Fruit fly (Drosophila melanogaster) whole organism, embryonic: ENCODE results near the gene CG7367.

ENCODE experiments used
- Ada2b ChIP-seq: fragments of 200-800 bp; sonication (Bioruptor generic); IDR thresholded peaks from 2 replicates; pipeline ENCODE4 v1.3.6; 2022; ENCODE audit warnings: missing biosample characterization, missing genetic modification characterization
- Adf1 ChIP-seq: fragments of 200-800 bp; sonication (Bioruptor generic); IDR thresholded peaks from 2 replicates; pipeline ENCODE4 v1.3.6; 2022; ENCODE audit warnings: missing biosample characterization, missing genetic modification characterization
- Antp ChIP-seq: fragments of 200-800 bp; sonication (Bioruptor generic); optimal IDR thresholded peaks from 3 replicates; lab custom pipeline; 2016; ENCODE audit warnings: missing biosample characterization, missing genetic modification characterization
- BEAF-32 ChIP-seq: fragments of 200-800 bp; sonication (Bioruptor generic); optimal IDR thresholded peaks from 3 replicates; lab custom pipeline; 2017; ENCODE audit warnings: missing biosample characterization, missing genetic modification characterization, mild to moderate bottlenecking, moderate library complexity, missing genetic modification reagents
- C15 ChIP-seq: fragments of 200-800 bp; sonication (Bioruptor generic); IDR thresholded peaks from 3 replicates; pipeline ENCODE4 v1.3.6; 2022; ENCODE audit warnings: missing biosample characterization, missing genetic modification characterization
- CG11560 ChIP-seq: fragments of 200-800 bp; sonication (Bioruptor generic); IDR thresholded peaks from 3 replicates; pipeline ENCODE4 v1.3.6; 2022; ENCODE audit warnings: missing biosample characterization, missing genetic modification characterization
- CG12155 ChIP-seq: fragments of 200-800 bp; sonication (Bioruptor generic); optimal IDR thresholded peaks from 3 replicates; lab custom pipeline; 2016; ENCODE audit warnings: missing biosample characterization, missing genetic modification characterization
- CG1233 ChIP-seq: fragments of 200-800 bp; sonication (Bioruptor generic); optimal IDR thresholded peaks from 4 replicates; lab custom pipeline; 2018; ENCODE audit warnings: missing biosample characterization, mild to moderate bottlenecking, missing genetic modification characterization
- CG13287 ChIP-seq: fragments of 200-800 bp; sonication (Bioruptor generic); IDR thresholded peaks from 2 replicates; pipeline ENCODE4 v1.3.6; 2022; ENCODE audit warnings: missing biosample characterization, missing genetic modification characterization; ENCODE audit not compliant: partially characterized antibody
- CG14014 ChIP-seq: fragments of 200-800 bp; sonication (Bioruptor generic); IDR thresholded peaks from 2 replicates; pipeline ENCODE4 v1.3.6; 2022; ENCODE audit warnings: missing biosample characterization, missing genetic modification characterization
- CG17328 ChIP-seq: fragments of 200-800 bp; sonication (Bioruptor generic); IDR thresholded peaks from 2 replicates; pipeline ENCODE4 v1.3.6; 2022; ENCODE audit warnings: missing biosample characterization, missing genetic modification characterization
- CG17802 ChIP-seq: fragments of 200-800 bp; sonication (Bioruptor generic); optimal IDR thresholded peaks from 2 replicates; lab custom pipeline; 2018; ENCODE audit warnings: missing biosample characterization, mild to moderate bottlenecking, missing genetic modification characterization, moderate library complexity
- CG1832 ChIP-seq: fragments of 200-800 bp; sonication (Bioruptor generic); optimal IDR thresholded peaks from 2 replicates; lab custom pipeline; 2017; ENCODE audit warnings: missing biosample characterization, mild to moderate bottlenecking, missing genetic modification characterization, inconsistent platforms
- CG18599 ChIP-seq: fragments of 200-800 bp; sonication (Bioruptor generic); optimal IDR thresholded peaks from 3 replicates; lab custom pipeline; 2017; ENCODE audit warnings: missing biosample characterization, missing genetic modification characterization, mild to moderate bottlenecking, moderate library complexity, missing genetic modification reagents
- CG31224 ChIP-seq: fragments of 200-800 bp; sonication (Bioruptor generic); IDR thresholded peaks from 2 replicates; pipeline ENCODE4 v1.3.6; 2022; ENCODE audit warnings: missing biosample characterization, missing genetic modification characterization
- CG32532 ChIP-seq: fragments of 200-800 bp; sonication (Bioruptor generic); IDR thresholded peaks from 2 replicates; pipeline ENCODE4 v1.3.6; 2022; ENCODE audit warnings: missing biosample characterization, missing genetic modification characterization
- CG34422 ChIP-seq: fragments of 200-800 bp; sonication (Bioruptor generic); IDR thresholded peaks from 3 replicates; pipeline ENCODE4 v1.3.6; 2022; ENCODE audit warnings: missing biosample characterization, missing genetic modification characterization
- CG5953 ChIP-seq: fragments of 200-800 bp; sonication (Bioruptor generic); IDR thresholded peaks from 2 replicates; pipeline ENCODE4 v1.3.6; 2022; ENCODE audit warnings: missing biosample characterization, missing genetic modification characterization
- CG6791 ChIP-seq: fragments of 200-800 bp; sonication (Bioruptor generic); IDR thresholded peaks from 3 replicates; pipeline ENCODE4 v1.3.6; 2022; ENCODE audit warnings: missing biosample characterization, missing genetic modification characterization; ENCODE audit not compliant: partially characterized antibody
- CG7786 ChIP-seq: fragments of 200-800 bp; sonication (Bioruptor generic); optimal IDR thresholded peaks from 2 replicates; lab custom pipeline; 2016; ENCODE audit warnings: missing biosample characterization, missing genetic modification characterization
- CG8765 ChIP-seq: fragments of 200-800 bp; sonication (Bioruptor generic); IDR thresholded peaks from 2 replicates; pipeline ENCODE4 v1.3.6; 2022; ENCODE audit warnings: missing biosample characterization, missing genetic modification characterization
- CG9797 ChIP-seq: fragments of 200-800 bp; sonication (Bioruptor generic); optimal IDR thresholded peaks from 3 replicates; lab custom pipeline; 2018; ENCODE audit warnings: missing biosample characterization, mild to moderate bottlenecking, missing genetic modification characterization
- CG9817 ChIP-seq: fragments of 200-800 bp; sonication (Bioruptor generic); optimal IDR thresholded peaks from 2 replicates; lab custom pipeline; 2018; ENCODE audit warnings: missing biosample characterization, mild to moderate bottlenecking, missing genetic modification characterization, moderate library complexity
- Dad ChIP-seq: fragments of 200-800 bp; sonication (Bioruptor generic); optimal IDR thresholded peaks from 3 replicates; lab custom pipeline; 2016; ENCODE audit warnings: missing biosample characterization, missing genetic modification characterization
- Dbx ChIP-seq: fragments of 200-800 bp; sonication (Bioruptor generic); IDR thresholded peaks from 3 replicates; pipeline ENCODE4 v1.3.6; 2022; ENCODE audit warnings: missing biosample characterization, missing genetic modification characterization
- Doc3 ChIP-seq: fragments of 200-800 bp; sonication (Bioruptor generic); IDR thresholded peaks from 3 replicates; pipeline ENCODE4 v1.3.6; 2022; ENCODE audit warnings: missing biosample characterization, missing genetic modification characterization; ENCODE audit not compliant: partially characterized antibody
- E2f2 ChIP-seq: fragments of 200-800 bp; sonication (Bioruptor generic); IDR thresholded peaks from 2 replicates; pipeline ENCODE4 v1.3.6; 2022; ENCODE audit warnings: missing biosample characterization, missing genetic modification characterization
- HmgD ChIP-seq: fragments of 200-800 bp; sonication (Bioruptor generic); optimal IDR thresholded peaks from 3 replicates; lab custom pipeline; 2016; ENCODE audit warnings: missing biosample characterization, missing genetic modification characterization
- HmgZ ChIP-seq: fragments of 200-800 bp; sonication (Bioruptor generic); optimal IDR thresholded peaks from 2 replicates; lab custom pipeline; 2018; ENCODE audit warnings: missing biosample characterization, mild to moderate bottlenecking, missing genetic modification characterization
- Kr ChIP-seq: fragments of 200-800 bp; sonication (Bioruptor generic); optimal IDR thresholded peaks from 2 replicates; lab custom pipeline; 2017; ENCODE audit warnings: missing biosample characterization, mild to moderate bottlenecking, missing genetic modification characterization
- MBD-R2 ChIP-seq: fragments of 200-800 bp; sonication (Bioruptor generic); IDR thresholded peaks from 2 replicates; pipeline ENCODE4 v1.3.6; 2022; ENCODE audit warnings: missing biosample characterization, missing genetic modification characterization
- MESR4 ChIP-seq: fragments of 200-800 bp; sonication (Bioruptor generic); optimal IDR thresholded peaks from 2 replicates; lab custom pipeline; 2018; ENCODE audit warnings: missing biosample characterization, mild to moderate bottlenecking, missing genetic modification characterization, moderate library complexity
- Mrtf ChIP-seq: fragments of 200-800 bp; sonication (Bioruptor generic); IDR thresholded peaks from 3 replicates; pipeline ENCODE4 v1.3.6; 2022; ENCODE audit warnings: missing biosample characterization, missing genetic modification characterization
- Oaz ChIP-seq: fragments of 200-800 bp; sonication (Bioruptor generic); IDR thresholded peaks from 2 replicates; pipeline ENCODE4 v1.3.6; 2022; ENCODE audit warnings: missing biosample characterization, missing genetic modification characterization
- Six4 ChIP-seq: fragments of 200-800 bp; sonication (Bioruptor generic); optimal IDR thresholded peaks from 2 replicates; lab custom pipeline; 2016; ENCODE audit warnings: missing biosample characterization, missing genetic modification characterization
- YL-1 ChIP-seq: fragments of 200-800 bp; sonication (Bioruptor generic); optimal IDR thresholded peaks from 3 replicates; lab custom pipeline; 2017; ENCODE audit warnings: missing biosample characterization, mild to moderate bottlenecking, missing genetic modification characterization
- al ChIP-seq: fragments of 200-800 bp; sonication (Bioruptor generic); IDR thresholded peaks from 2 replicates; pipeline ENCODE4 v1.3.6; 2022; ENCODE audit warnings: missing biosample characterization, missing genetic modification characterization
- ap ChIP-seq: fragments of 200-800 bp; sonication (Bioruptor generic); IDR thresholded peaks from 2 replicates; pipeline ENCODE4 v1.3.6; 2022; ENCODE audit warnings: missing biosample characterization, missing genetic modification characterization
- danr ChIP-seq: fragments of 200-800 bp; sonication (Bioruptor generic); IDR thresholded peaks from 2 replicates; pipeline ENCODE4 v1.3.6; 2022; ENCODE audit warnings: missing biosample characterization, missing genetic modification characterization
- gro ChIP-seq: fragments of 200-800 bp; sonication (Bioruptor generic); optimal IDR thresholded peaks from 2 replicates; lab custom pipeline; 2016; ENCODE audit warnings: missing biosample characterization, missing genetic modification characterization
- her ChIP-seq: fragments of 200-800 bp; sonication (Bioruptor generic); optimal IDR thresholded peaks from 2 replicates; lab custom pipeline; 2016; ENCODE audit warnings: missing biosample characterization, missing genetic modification characterization
- hth ChIP-seq: fragments of >200 bp; optimal IDR thresholded peaks from 2 replicates; lab custom pipeline; 2017; ENCODE audit warnings: inconsistent platforms
- lbe ChIP-seq: fragments of 200-800 bp; sonication (Bioruptor generic); optimal IDR thresholded peaks from 2 replicates; lab custom pipeline; 2016; ENCODE audit warnings: missing biosample characterization, mild to moderate bottlenecking, missing genetic modification characterization
- mam ChIP-seq: fragments of 200-800 bp; sonication (Bioruptor generic); optimal IDR thresholded peaks from 3 replicates; lab custom pipeline; 2016; ENCODE audit warnings: missing biosample characterization, missing genetic modification characterization
- nmo ChIP-seq: fragments of 200-800 bp; sonication (Bioruptor generic); optimal IDR thresholded peaks from 2 replicates; lab custom pipeline; 2018; ENCODE audit warnings: missing biosample characterization, mild to moderate bottlenecking, missing genetic modification characterization, moderate library complexity
- odd ChIP-seq: fragments of 200-800 bp; sonication (Bioruptor generic); optimal IDR thresholded peaks from 2 replicates; lab custom pipeline; 2017; ENCODE audit warnings: missing biosample characterization, mild to moderate bottlenecking, missing genetic modification characterization
- peb ChIP-seq: fragments of 200-800 bp; sonication (Bioruptor generic); IDR thresholded peaks from 2 replicates; pipeline ENCODE4 v1.3.6; 2022; ENCODE audit warnings: missing biosample characterization, missing genetic modification characterization
- pfk ChIP-seq: fragments of 200-800 bp; sonication (Bioruptor generic); optimal IDR thresholded peaks from 2 replicates; lab custom pipeline; 2018; ENCODE audit warnings: missing biosample characterization, mild to moderate bottlenecking, missing genetic modification characterization, moderate library complexity
- ro ChIP-seq: fragments of 200-800 bp; sonication (Bioruptor generic); IDR thresholded peaks from 2 replicates; pipeline ENCODE4 v1.3.6; 2022; ENCODE audit warnings: missing biosample characterization, missing genetic modification characterization
- run ChIP-seq: fragments of 200-800 bp; sonication (Bioruptor generic); optimal IDR thresholded peaks from 3 replicates; lab custom pipeline; 2018; ENCODE audit warnings: missing biosample characterization, mild to moderate bottlenecking, missing genetic modification characterization
- sr ChIP-seq: fragments of 200-800 bp; sonication (Bioruptor generic); IDR thresholded peaks from 3 replicates; pipeline ENCODE4 v1.3.6; 2022; ENCODE audit warnings: missing biosample characterization, missing genetic modification characterization
- tio ChIP-seq: fragments of 200-800 bp; sonication (Bioruptor generic); optimal IDR thresholded peaks from 2 replicates; lab custom pipeline; 2017; ENCODE audit warnings: missing biosample characterization, missing genetic modification characterization, inconsistent platforms
- trem ChIP-seq: fragments of 200-800 bp; optimal IDR thresholded peaks from 3 replicates; lab custom pipeline; 2019; ENCODE audit warnings: missing biosample characterization, mild to moderate bottlenecking, missing genetic modification characterization, moderate library complexity

CG7367 gene

DNA sequence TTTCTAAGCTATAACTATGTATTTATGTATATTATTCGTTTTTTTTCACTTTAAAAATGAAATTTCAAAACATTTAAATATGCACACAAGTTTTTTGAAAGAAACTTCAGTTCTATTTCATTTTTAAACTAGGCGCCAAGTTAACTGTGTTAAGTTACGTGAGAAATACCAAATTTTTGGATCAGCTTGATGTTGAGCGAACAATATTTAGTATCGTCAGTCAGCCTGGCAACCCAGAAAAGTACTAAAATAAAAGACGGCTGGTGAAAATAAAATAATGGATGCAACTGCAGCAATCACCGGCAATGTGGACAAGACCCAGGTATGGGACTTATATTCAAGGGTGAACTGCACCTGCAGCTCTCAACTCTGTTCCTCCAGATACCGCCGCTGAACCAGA lies 1.3 kb upstream of the CG7367 start, which contains the start of gene CCDC53 (continued):
- TF ChIP-seq gro (GFP tag; lab: Kevin White, UChicago) (no peak), ap (no peak), sr (GFP tag; lab: Robert Waterston, UW) (no peak), Dbx (no peak), nmo (no peak), hth (no peak), BEAF-32 (peak; percentile 34), C15 (no peak), Adf1 (GFP tag; lab: Robert Waterston, UW) (no peak), CG13287 (GFP tag; lab: Robert Waterston, UW) (peak; percentile 33; the same call in 1 of the 2 replicates), Oaz (GFP tag; lab: Robert Waterston, UW) (no peak), CG31224 (GFP tag; lab: Robert Waterston, UW) (no peak), CG11560 (tag; lab: Robert Waterston, UW) (no peak), danr (no peak), Dad (GFP tag; lab: Kevin White, UChicago) (no peak), al (no peak), odd (no peak), CG17328 (GFP tag; lab: Robert Waterston, UW) (no peak), run (no peak), Ada2b (no peak), CG9797 (GFP tag; lab: Kevin White, UChicago) (peak; percentile 61), CG9817 (tag; lab: Kevin White, UChicago) (no peak), pfk (no peak), Kr (GFP tag; lab: Kevin White, UChicago) (no peak), trem (tag; lab: Kevin White, UChicago) (peak; percentile 10), CG18599 (GFP tag; lab: Kevin White, UChicago) (no peak), Mrtf (GFP tag; lab: Robert Waterston, UW) (no peak), CG1233 (GFP tag; lab: Kevin White, UChicago) (no peak), Six4 (GFP tag; lab: Kevin White, UChicago) (no peak), Doc3 (GFP tag; lab: Robert Waterston, UW) (no peak), CG14014 (GFP tag; lab: Robert Waterston, UW) (no peak), MBD-R2 (GFP tag; lab: Robert Waterston, UW) (peak; percentile 49; the same call in 1 of the 2 replicates), E2f2 (GFP tag; lab: Robert Waterston, UW) (peak; percentile 93), MESR4 (peak; percentile 31), lbe (peak; percentile 19), CG32532 (GFP tag; lab: Robert Waterston, UW) (no peak), HmgD (GFP tag; lab: Kevin White, UChicago) (no peak), CG6791 (GFP tag; lab: Robert Waterston, UW) (0 out of 3 replicates have a peak, but pooled peaks have one; percentile 19), Antp (no peak), tio (GFP tag; lab: Kevin White, UChicago) (no peak), peb (GFP tag; lab: Robert Waterston, UW) (no peak), CG1832 (GFP tag; lab: Kevin White, UChicago) (no peak), CG7786 (GFP tag; lab: Kevin White, UChicago) (no peak), CG34422 (GFP tag; lab: Robert Waterston, UW) (no peak), ro (no peak), YL-1 (GFP tag; lab: Kevin White, UChicago) (peak; percentile 16), CG12155 (GFP tag; lab: Kevin White, UChicago) (no peak), CG5953 (GFP tag; lab: Robert Waterston, UW) (no peak), mam (GFP tag; lab: Kevin White, UChicago) (no peak), CG8765 (GFP tag; lab: Robert Waterston, UW) (no peak), her (GFP tag; lab: Kevin White, UChicago) (no peak), CG17802 (tag; lab: Kevin White, UChicago) (no peak), HmgZ (no peak)
